Worm (Caenorhabditis elegans): Measurements from ENCODE around the gene F28F9.3.

DNA sequence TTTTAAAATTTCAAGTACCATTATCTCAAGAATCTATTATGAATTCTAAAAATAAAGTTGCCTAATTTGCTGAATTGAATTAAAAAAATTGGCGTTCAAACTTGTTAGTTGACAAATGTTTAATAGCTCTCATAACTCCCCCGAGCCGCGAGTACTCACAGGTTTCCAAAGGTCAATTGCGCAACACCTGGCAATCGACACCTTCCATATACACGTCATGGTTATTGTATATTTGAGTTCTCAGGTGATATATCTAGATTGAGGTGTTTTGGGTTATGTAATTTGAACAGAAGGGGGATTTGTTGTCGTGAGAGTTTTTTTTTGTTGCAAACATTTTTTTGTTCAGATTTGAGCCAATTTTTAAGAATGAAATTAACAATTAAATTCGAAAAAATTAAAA lies 17.9 kb downstream of the F28F9.3 start:
- TF ChIP-seq nhr-237 (tag; optimal IDR thresholded peaks at IDR 0.05) (no peak), nhr-28 (tag; optimal IDR thresholded peaks at IDR 0.05) (no peak), mep-1 (tag; optimal IDR thresholded peaks at IDR 0.05) (no peak), unc-120 (tag; optimal IDR thresholded peaks at IDR 0.05; ENCODE audit: poor library complexity, severe bottlenecking) (no peak), unc-62 (GFP tag; optimal IDR thresholded peaks at IDR 0.05) (no peak), mls-2 (tag; optimal IDR thresholded peaks at IDR 0.05) (no peak), nhr-12 (tag; optimal IDR thresholded peaks at IDR 0.05) (no peak), lin-13 (tag; optimal IDR thresholded peaks at IDR 0.05) (no peak), nhr-76 (tag; optimal IDR thresholded peaks at IDR 0.05) (no peak), ces-1 (GFP tag; optimal IDR thresholded peaks at IDR 0.05) (no peak)
